Worm (Caenorhabditis elegans): ENCODE results near the gene snx-13.

The snx-13 gene

DNA sequence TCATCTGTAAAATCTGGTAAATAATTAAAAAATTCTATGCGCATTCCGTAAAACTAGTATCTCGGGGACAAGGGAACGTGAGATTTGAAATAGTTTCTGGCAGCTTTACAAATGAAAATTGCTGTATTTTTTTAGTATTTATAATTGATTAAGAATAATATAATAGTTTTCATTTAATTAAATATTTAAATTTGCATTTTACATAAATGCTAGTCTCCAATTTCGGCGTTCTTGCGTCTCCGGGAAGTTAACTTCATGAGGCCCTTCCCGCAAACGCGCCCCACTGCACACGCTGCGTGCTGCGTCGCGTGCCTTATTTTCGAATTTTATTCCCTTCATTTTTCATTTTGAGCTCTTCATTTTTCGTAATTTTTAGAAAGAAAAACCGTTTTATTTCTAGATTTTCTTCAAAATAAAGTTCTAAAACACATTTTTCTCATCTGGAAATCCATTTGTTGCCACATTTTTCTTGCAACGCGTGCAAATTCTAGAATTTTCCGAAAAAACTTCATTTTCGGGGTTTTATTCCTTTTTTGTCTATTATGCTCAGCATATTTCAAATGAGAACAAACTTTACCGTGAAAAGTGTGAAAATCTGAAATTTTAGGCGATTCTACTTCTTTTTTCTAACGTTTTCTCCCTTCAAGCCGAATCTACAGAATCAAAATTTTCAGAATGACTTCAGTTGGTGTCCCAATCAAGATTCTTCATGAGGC is at the start of gene snx-13, which contains the start of gene snr-1 (continued):
- no peak for TF ChIP-seq saeg-2 (GFP tag; IDR thresholded peaks at IDR 0.05)
- TF ChIP-seq sdz-12 (GFP tag; optimal IDR thresholded peaks at IDR 0.05): peak; percentile 89
- TF ChIP-seq tra-1 (GFP tag; IDR thresholded peaks at IDR 0.05): no peak
- TF ChIP-seq pha-4 (GFP tag; IDR thresholded peaks at IDR 0.05): peak; percentile 60; the same call in 1 of the 2 replicates
- TF ChIP-seq pha-4 (tag; optimal IDR thresholded peaks at IDR 0.05): no peak
- peak; percentile 60 for TF ChIP-seq nhr-77 (tag; optimal IDR thresholded peaks at IDR 0.05)

DNA sequence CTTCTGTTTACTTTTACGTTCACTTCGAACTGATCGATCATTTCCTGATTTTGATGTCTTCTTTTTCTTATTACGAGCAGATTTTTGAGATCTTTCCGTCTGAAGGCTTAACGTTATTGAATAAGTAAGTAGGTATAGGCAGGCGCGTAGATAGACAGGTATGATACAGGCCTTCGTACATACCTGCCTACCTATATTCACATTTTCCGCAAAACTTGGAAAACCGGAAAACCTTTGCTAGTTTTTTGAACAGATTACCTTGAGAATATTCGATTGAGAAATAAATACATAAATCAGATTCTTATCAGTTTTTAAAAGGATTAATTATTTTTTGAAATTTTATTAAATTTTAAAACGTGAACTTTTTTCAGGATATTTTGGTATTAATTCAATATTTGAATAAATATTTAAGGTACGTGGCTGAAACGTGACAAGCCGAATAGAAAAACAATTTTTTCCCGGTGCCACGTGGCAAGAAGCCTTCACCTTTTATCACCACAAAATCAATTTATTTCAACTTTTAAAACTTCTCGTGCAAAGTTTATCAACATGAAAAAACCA is 43.9 kb upstream of the snx-13 start, which contains the start of the genes Y116A8C.37 and Y116A8C.38:
Y116A8C.37 (minus strand) TSS at position 101 of the 561 bp plus-strand sequence.
Y116A8C.38 (plus strand) TSS at position 511 of the 561 bp plus-strand sequence.
- TF ChIP-seq Y105C5A.15 (GFP tag; IDR thresholded peaks at IDR 0.05) (no peak), set-16 (GFP tag; IDR thresholded peaks at IDR 0.05) (no peak), ztf-11 (tag; optimal IDR thresholded peaks at IDR 0.05) (no peak), F49E8.2 (tag; optimal IDR thresholded peaks at IDR 0.05; ENCODE audit: borderline replicate concordance) (no peak), mdt-29 (GFP tag; IDR thresholded peaks at IDR 0.05) (no peak), egl-43 (GFP tag; IDR thresholded peaks at IDR 0.05) (no peak), ceh-32 (tag; optimal IDR thresholded peaks at IDR 0.05; ENCODE audit: poor library complexity) (no peak)

DNA sequence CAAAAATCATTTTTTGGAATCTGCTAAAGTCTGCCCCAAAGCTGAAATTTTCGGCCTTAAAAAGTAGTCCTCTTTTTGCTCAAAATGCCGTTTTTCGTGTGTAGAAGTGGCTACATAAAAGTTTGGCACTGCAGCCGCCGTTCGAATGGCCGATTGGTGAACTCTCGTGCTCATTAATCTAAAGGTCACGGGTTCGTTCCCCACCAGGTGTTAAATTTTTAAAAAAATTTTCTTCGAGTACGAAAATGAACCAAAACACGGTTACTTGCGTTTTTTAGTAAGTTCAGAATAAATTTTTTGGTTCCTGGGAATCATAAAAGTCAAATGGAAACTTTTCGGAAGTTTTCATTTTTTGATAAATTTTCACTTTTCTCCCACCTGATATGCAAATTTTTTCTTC is 40.0 kb upstream of the snx-13 start:
- TF ChIP-seq D1046.2 (GFP tag; IDR thresholded peaks at IDR 0.05): 0 out of 2 replicates have a peak, but pooled peaks have one; percentile 16
- peak; percentile 68 for TF ChIP-seq snpc-1.2 (GFP tag; IDR thresholded peaks at IDR 0.05)

DNA sequence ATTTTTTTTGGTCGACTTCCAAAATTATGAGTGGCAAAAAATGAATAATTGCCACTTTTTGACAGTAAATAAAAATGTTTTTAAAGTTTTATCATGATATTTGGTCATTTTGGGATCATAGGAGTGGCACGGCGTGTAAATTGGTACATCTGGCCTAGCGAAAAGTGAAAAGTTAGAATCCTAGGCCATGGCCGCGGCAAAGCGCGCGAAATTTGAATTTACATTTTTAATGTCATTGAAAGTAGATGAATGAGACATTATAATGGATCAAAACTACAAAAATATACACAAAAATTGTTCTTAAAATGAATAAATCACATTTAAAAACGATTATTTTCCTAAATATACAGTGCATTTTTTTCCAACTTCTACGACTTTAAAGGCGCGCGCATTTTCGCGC is 39.3 kb upstream of the snx-13 start:
- no peak for TF ChIP-seq zfp-3 (GFP tag; conservative IDR thresholded peaks at IDR 0.05)
- TF ChIP-seq dpl-1 (GFP tag; optimal IDR thresholded peaks at IDR 0.05): peak; percentile 21

DNA sequence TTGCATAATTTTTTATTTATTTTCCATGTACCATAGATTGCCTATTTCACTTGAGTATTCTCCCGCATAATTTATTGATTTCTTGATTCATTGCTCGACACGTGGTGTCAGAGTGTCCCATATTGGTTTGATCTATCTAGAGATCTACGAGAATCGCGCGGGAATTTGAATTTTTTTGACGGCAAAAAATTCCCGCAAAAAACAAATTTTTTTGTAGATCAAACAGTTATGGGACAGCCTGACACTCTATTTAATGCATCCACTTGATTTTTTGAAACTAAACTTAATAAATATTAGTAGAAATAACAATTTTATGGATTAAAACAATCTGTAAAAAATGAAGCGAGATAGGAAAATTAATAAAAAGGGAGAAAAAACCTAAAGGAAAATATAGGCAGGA is 38.7 kb upstream of the snx-13 start:
- TF ChIP-seq snpc-1.2 (GFP tag; IDR thresholded peaks at IDR 0.05) (peak; percentile 41; the same call in 1 of the 2 replicates), snpc-4 (tag; optimal IDR thresholded peaks at IDR 0.05) (no peak)

DNA sequence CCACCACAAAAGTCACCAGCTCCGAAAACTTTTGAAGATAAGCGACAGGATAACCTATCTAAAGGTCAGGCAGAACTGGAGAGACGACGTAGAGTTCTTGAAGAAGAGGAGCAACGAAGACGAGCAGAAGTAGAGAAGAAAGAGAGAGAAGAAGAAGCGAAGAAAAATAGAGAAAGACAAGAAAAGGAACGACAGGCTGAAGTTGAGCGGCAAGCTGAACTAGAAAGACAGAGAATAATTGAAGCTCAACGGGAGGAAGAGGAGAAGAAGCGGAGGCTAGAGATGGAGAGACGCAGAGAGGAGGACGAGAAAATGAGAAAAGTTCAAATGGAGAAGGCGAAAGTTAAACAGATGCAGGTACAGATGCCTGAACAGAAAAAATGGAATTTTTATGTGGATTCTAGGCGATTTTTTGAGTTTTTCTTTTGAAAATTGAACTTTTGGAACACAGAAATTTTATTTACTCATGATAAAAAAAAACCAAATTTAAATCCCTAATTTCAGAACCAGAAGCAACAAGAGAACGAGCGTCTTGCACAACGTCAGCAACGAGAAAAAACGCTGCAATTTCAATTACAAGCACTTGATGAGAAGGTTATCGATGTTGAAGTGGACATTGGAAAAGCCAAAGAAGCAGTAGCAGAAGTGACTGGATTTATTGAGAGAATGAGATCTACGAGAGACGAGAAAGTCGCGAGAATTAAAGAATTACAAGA is 34.0 kb upstream of the snx-13 start:
- TF ChIP-seq lin-13 (GFP tag; optimal IDR thresholded peaks at IDR 0.05) (no peak), dve-1 (tag; optimal IDR thresholded peaks at IDR 0.05; ENCODE audit: insufficient read depth) (no peak), hmg-1.1 (GFP tag; IDR thresholded peaks at IDR 0.05) (0 out of 2 replicates have a peak, but pooled peaks have one; percentile 51), ZK337.2 (GFP tag; IDR thresholded peaks at IDR 0.05) (no peak), spr-1 (tag; optimal IDR thresholded peaks at IDR 0.05) (no peak), hlh-11 (tag; optimal IDR thresholded peaks at IDR 0.05) (no peak), unc-62 (GFP tag; optimal IDR thresholded peaks at IDR 0.05 in 1 of 2) (peak in 1 of 2 experiments; percentile 94), unc-62 (tag; optimal IDR thresholded peaks at IDR 0.05) (no peak)

Measured in whole organism, L4 larva.